Fruit fly (Drosophila melanogaster): Measurements from ENCODE around the gene yellow-c.
A peak's percentile ranks its signal among the peaks of the same experiment; 100 is the strongest.

Gene yellow-c

dm6 chr2L:14995594-14996463 lies 39.4 kb upstream of the yellow-c start (continued):
- no peak for TF ChIP-seq vnd (GFP tag; IDR thresholded peaks at IDR 0.05; ENCODE audit: partially characterized antibody)
- peak; percentile 39 for TF ChIP-seq CG13894 (tag; optimal IDR thresholded peaks at IDR 0.05)
- peak; percentile 29; the same call in 1 of the 3 replicates for TF ChIP-seq z (GFP tag; IDR thresholded peaks at IDR 0.05)
- peak; percentile 81 for TF ChIP-seq ewg (GFP tag; optimal IDR thresholded peaks at IDR 0.05)
- TF ChIP-seq Side (GFP tag; optimal IDR thresholded peaks at IDR 0.05), result peak; percentile 45
- no peak for TF ChIP-seq crc (GFP tag; optimal IDR thresholded peaks at IDR 0.05)
- TF ChIP-seq Hand (GFP tag; optimal IDR thresholded peaks at IDR 0.05), result peak; percentile 44
- no peak for TF ChIP-seq insv (GFP tag; optimal IDR thresholded peaks at IDR 0.05)
- peak; percentile 81 for TF ChIP-seq CG5245 (GFP tag; optimal IDR thresholded peaks at IDR 0.05)
- peak; percentile 98 for TF ChIP-seq Sox102F (GFP tag; optimal IDR thresholded peaks at IDR 0.05)
- TF ChIP-seq C15 (GFP tag; IDR thresholded peaks at IDR 0.05), result 0 out of 3 replicates have a peak, but pooled peaks have one; percentile 45
- peak; percentile 74 for TF ChIP-seq sqz (GFP tag; optimal IDR thresholded peaks at IDR 0.05)
- TF ChIP-seq CG9797 (GFP tag; optimal IDR thresholded peaks at IDR 0.05), result peak; percentile 25
- peak; percentile 89 for TF ChIP-seq Six4 (GFP tag; optimal IDR thresholded peaks at IDR 0.05)
- no peak for TF ChIP-seq Dip2 (GFP tag; IDR thresholded peaks at IDR 0.05)
- peak; percentile 52 for TF ChIP-seq Sry-β (GFP tag; optimal IDR thresholded peaks at IDR 0.05)
- no peak for TF ChIP-seq mld (GFP tag; IDR thresholded peaks at IDR 0.05; ENCODE audit: partially characterized antibody)
- TF ChIP-seq ems (GFP tag; optimal IDR thresholded peaks at IDR 0.05), result peak; percentile 1
- peak; percentile 94 for TF ChIP-seq CG15269 (tag; optimal IDR thresholded peaks at IDR 0.05)
- TF ChIP-seq Jarid2 (GFP tag; optimal IDR thresholded peaks at IDR 0.05), result peak; percentile 54
- TF ChIP-seq BtbVII (GFP tag; optimal IDR thresholded peaks at IDR 0.05), result peak; percentile 74
- peak; percentile 78 for TF ChIP-seq CG3847 (GFP tag; IDR thresholded peaks at IDR 0.05)
- peak; percentile 59 for TF ChIP-seq CG7271 (tag; optimal IDR thresholded peaks at IDR 0.05)
- peak; percentile 71; the same call in 1 of the 2 replicates for TF ChIP-seq aop (GFP tag; IDR thresholded peaks at IDR 0.05)
- TF ChIP-seq lab (GFP tag; optimal IDR thresholded peaks at IDR 0.05), result peak; percentile 92
- TF ChIP-seq CG4282 (GFP tag; optimal IDR thresholded peaks at IDR 0.05), result no peak
- peak; percentile 41; the same call in 1 of the 2 replicates for TF ChIP-seq bbx (GFP tag; IDR thresholded peaks at IDR 0.05; ENCODE audit: partially characterized antibody)
- peak; percentile 60 for TF ChIP-seq Taf1 (GFP tag; IDR thresholded peaks at IDR 0.05)
- peak; percentile 82 for TF ChIP-seq Rx (GFP tag; IDR thresholded peaks at IDR 0.05)
- peak; percentile 94 for TF ChIP-seq Awh (GFP tag; IDR thresholded peaks at IDR 0.05)
- TF ChIP-seq CG31388 (GFP tag; optimal IDR thresholded peaks at IDR 0.05), result peak; percentile 76
- no peak for TF ChIP-seq Dref (GFP tag; IDR thresholded peaks at IDR 0.05)
- TF ChIP-seq CG18262 (tag; optimal IDR thresholded peaks at IDR 0.05), result peak; percentile 94
- TF ChIP-seq maf-S (GFP tag; optimal IDR thresholded peaks at IDR 0.05), result peak; percentile 12
- no peak for TF ChIP-seq ac (GFP tag; optimal IDR thresholded peaks at IDR 0.05)
- peak; percentile 49 for TF ChIP-seq exex (tag; optimal IDR thresholded peaks at IDR 0.05)
- TF ChIP-seq MTF-1 (GFP tag; optimal IDR thresholded peaks at IDR 0.05; ENCODE audit: borderline replicate concordance), result peak; percentile 77
- no peak; the same call in 1 of the 2 replicates for TF ChIP-seq CG16779 (GFP tag; IDR thresholded peaks at IDR 0.05)
- TF ChIP-seq rib (GFP tag; IDR thresholded peaks at IDR 0.05), result no peak; the same call in 1 of the 2 replicates
- TF ChIP-seq Max (GFP tag; optimal IDR thresholded peaks at IDR 0.05), result peak; percentile 90
- TF ChIP-seq Deaf1 (tag; optimal IDR thresholded peaks at IDR 0.05), result peak; percentile 71
- peak; percentile 95 for TF ChIP-seq Sox100B (GFP tag; optimal IDR thresholded peaks at IDR 0.05)
- TF ChIP-seq zfh2 (GFP tag; optimal IDR thresholded peaks at IDR 0.05), result no peak
- TF ChIP-seq yki (optimal IDR thresholded peaks at IDR 0.05), result no peak
- TF ChIP-seq Xbp1 (GFP tag; optimal IDR thresholded peaks at IDR 0.05), result peak; percentile 91
- TF ChIP-seq Hr3 (GFP tag; optimal IDR thresholded peaks at IDR 0.05), result peak; percentile 93
- TF ChIP-seq CG11456 (GFP tag; IDR thresholded peaks at IDR 0.05), result peak; percentile 76
- TF ChIP-seq CoRest (tag; optimal IDR thresholded peaks at IDR 0.05), result peak; percentile 93
- peak; percentile 96 for TF ChIP-seq Aef1 (GFP tag; IDR thresholded peaks at IDR 0.05)

All from whole organism, embryonic.